Worm (Caenorhabditis elegans) whole organism, young adult: ENCODE results near the gene egl-15.

ENCODE experiments used
- B0019.2 ChIP-seq: fragments of 200-800 bp; sonication (Bioruptor generic); conservative IDR thresholded peaks from 2 replicates; pipeline ENCODE4 v1.3.6; 2022; ENCODE audit warnings: missing genetic modification reagents, missing genetic modification characterization, missing compliant biosample characterization
- B0336.3 ChIP-seq: fragments of 200-800 bp; sonication (Bioruptor generic); IDR thresholded peaks from 2 replicates; pipeline ENCODE4 v1.3.6; 2022; ENCODE audit warnings: missing genetic modification characterization, missing compliant biosample characterization
- F33H1.4 ChIP-seq: fragments of 200-800 bp; sonication (Bioruptor generic); IDR thresholded peaks from 2 replicates; pipeline ENCODE4 v1.3.6; 2022; ENCODE audit warnings: missing genetic modification reagents, missing genetic modification characterization, missing compliant biosample characterization
- K12H6.12 ChIP-seq: fragments of 200-800 bp; sonication (Bioruptor generic); optimal IDR thresholded peaks from 2 replicates; lab custom pipeline; 2018; ENCODE audit warnings: mild to moderate bottlenecking, missing genetic modification characterization, missing compliant biosample characterization
- T07F8.4 ChIP-seq: sonication (generic microtip); optimal IDR thresholded peaks from 2 replicates; lab custom pipeline; 2016; ENCODE audit warnings: mild to moderate bottlenecking, missing genetic modification characterization, moderate library complexity, missing compliant biosample characterization
- Y53G8AR.9 ChIP-seq: fragments of 200-800 bp; sonication (Bioruptor generic); conservative IDR thresholded peaks from 2 replicates; pipeline ENCODE4 v1.3.6; 2022; ENCODE audit warnings: missing genetic modification reagents, missing genetic modification characterization, missing compliant biosample characterization
- Y56A3A.18 ChIP-seq: fragments of 200-800 bp; sonication (Bioruptor generic); IDR thresholded peaks from 2 replicates; pipeline ENCODE4 v1.3.6; 2022; ENCODE audit warnings: missing genetic modification reagents, missing genetic modification characterization, missing compliant biosample characterization
- Y79H2A.3 ChIP-seq: fragments of 200-800 bp; sonication (Bioruptor generic); conservative IDR thresholded peaks from 2 replicates; pipeline ENCODE4 v1.3.6; 2022; ENCODE audit warnings: missing genetic modification reagents, missing genetic modification characterization, missing compliant biosample characterization
- ama-1 ChIP-seq, 3 experiments: fragments of 150-350 bp in 1 of 3; sonication (generic microtip) in 2 of 3; optimal IDR thresholded peaks; 2 replicates each; lab custom pipeline; 2014 to 2018; ENCODE audit warnings: missing biosample characterization in 2 of 3, missing genetic modification characterization in 2 of 3, missing genetic modification reagents in 2 of 3
- cebp-2 ChIP-seq: fragments of 200-800 bp; sonication (Bioruptor generic); IDR thresholded peaks from 2 replicates; pipeline ENCODE4 v1.3.6; 2022; ENCODE audit warnings: missing genetic modification characterization, missing compliant biosample characterization
- ceh-100 ChIP-seq: fragments of 200-800 bp; sonication (Bioruptor generic); IDR thresholded peaks from 2 replicates; pipeline ENCODE4 v1.3.6; 2022; ENCODE audit warnings: missing genetic modification reagents, missing genetic modification characterization, missing compliant biosample characterization
- ceh-58 ChIP-seq: fragments of 200-800 bp; sonication (Bioruptor generic); IDR thresholded peaks from 2 replicates; pipeline ENCODE4 v1.3.6; 2022; ENCODE audit warnings: missing genetic modification characterization, missing compliant biosample characterization
- chd-7 ChIP-seq: sonication (generic microtip); optimal IDR thresholded peaks from 2 replicates; lab custom pipeline; 2016; ENCODE audit warnings: mild to moderate bottlenecking, missing genetic modification characterization, moderate library complexity, missing compliant biosample characterization
- ets-4 ChIP-seq: fragments of 200-800 bp; sonication (Bioruptor generic); optimal IDR thresholded peaks from 2 replicates; lab custom pipeline; 2018; ENCODE audit warnings: mild to moderate bottlenecking, missing genetic modification characterization, missing compliant biosample characterization
- fkh-3 ChIP-seq: sonication (generic microtip); optimal IDR thresholded peaks from 2 replicates; lab custom pipeline; 2016; ENCODE audit warnings: mild to moderate bottlenecking, missing genetic modification characterization, missing compliant biosample characterization
- gei-17 ChIP-seq: fragments of 200-800 bp; sonication (Bioruptor generic); optimal IDR thresholded peaks from 2 replicates; lab custom pipeline; 2018; ENCODE audit warnings: mild to moderate bottlenecking, missing genetic modification characterization, missing compliant biosample characterization
- hlh-12 ChIP-seq: sonication (generic microtip); optimal IDR thresholded peaks from 2 replicates; lab custom pipeline; 2016; ENCODE audit warnings: missing genetic modification characterization, missing compliant biosample characterization
- lag-1 ChIP-seq: fragments of 200-800 bp; sonication (Bioruptor generic); IDR thresholded peaks from 2 replicates; pipeline ENCODE4 v1.3.6; 2022; ENCODE audit warnings: missing genetic modification reagents, missing genetic modification characterization, missing compliant biosample characterization
- let-526 ChIP-seq: fragments of 200-800 bp; sonication (Bioruptor generic); IDR thresholded peaks from 2 replicates; pipeline ENCODE4 v1.3.6; 2022; ENCODE audit warnings: missing genetic modification reagents, missing genetic modification characterization, missing compliant biosample characterization
- lin-35 ChIP-seq, 3 experiments: fragments of 150-350 bp in 2 of 3; sonication (generic microtip) in 1 of 3; optimal IDR thresholded peaks; 2 replicates each; lab custom pipeline; 2014 to 2018; ENCODE audit warnings: missing biosample characterization in 3 of 3, missing genetic modification characterization in 3 of 3, missing genetic modification reagents in 3 of 3
- madf-6 ChIP-seq: fragments of 200-800 bp; sonication (Bioruptor generic); IDR thresholded peaks from 2 replicates; pipeline ENCODE4 v1.3.6; 2022; ENCODE audit warnings: missing genetic modification reagents, missing genetic modification characterization, missing compliant biosample characterization
- mcd-1 ChIP-seq: fragments of 200-800 bp; sonication (Bioruptor generic); IDR thresholded peaks from 2 replicates; pipeline ENCODE4 v1.3.6; 2022; ENCODE audit warnings: missing genetic modification reagents, missing genetic modification characterization, missing compliant biosample characterization
- mes-4 ChIP-seq: sonication (generic microtip); optimal IDR thresholded peaks from 2 replicates; lab custom pipeline; 2016; ENCODE audit warnings: missing genotype, missing genetic modification characterization, missing compliant biosample characterization
- mxl-1 ChIP-seq: sonication (generic microtip); optimal IDR thresholded peaks from 2 replicates; lab custom pipeline; 2016; ENCODE audit warnings: missing genetic modification characterization, missing compliant biosample characterization
- nhr-27 ChIP-seq: fragments of 200-800 bp; sonication (Bioruptor generic); optimal IDR thresholded peaks from 2 replicates; lab custom pipeline; 2018; ENCODE audit warnings: mild to moderate bottlenecking, missing genetic modification characterization, moderate library complexity, missing compliant biosample characterization
- nhr-80 ChIP-seq: sonication (generic microtip); optimal IDR thresholded peaks from 2 replicates; lab custom pipeline; 2016; ENCODE audit warnings: missing genetic modification characterization, missing compliant biosample characterization
- nhr-90 ChIP-seq: sonication (generic microtip); optimal IDR thresholded peaks from 2 replicates; lab custom pipeline; 2016; ENCODE audit warnings: missing genotype, mild to moderate bottlenecking, missing genetic modification characterization, missing compliant biosample characterization
- pha-4 ChIP-seq: fragments of 150-350 bp; sonication (generic microtip); optimal IDR thresholded peaks from 2 replicates; lab custom pipeline; 2014; ENCODE audit warnings: missing biosample characterization, missing genetic modification reagents, missing genetic modification characterization
- snpc-1.1 ChIP-seq: sonication (generic microtip); optimal IDR thresholded peaks from 2 replicates; lab custom pipeline; 2017; ENCODE audit warnings: missing genetic modification characterization, mild to moderate bottlenecking, missing compliant biosample characterization, antibody characterized with exemption, moderate library complexity, missing genotype, missing genetic modification reagents; ENCODE audit not compliant: insufficient read depth
- snpc-1.3 ChIP-seq: sonication (generic microtip); optimal IDR thresholded peaks from 2 replicates; lab custom pipeline; 2017; ENCODE audit warnings: missing genetic modification characterization, mild to moderate bottlenecking, missing compliant biosample characterization, antibody characterized with exemption, moderate library complexity, missing genotype, missing genetic modification reagents; ENCODE audit not compliant: insufficient read depth
- tbx-9 ChIP-seq: sonication (generic microtip); optimal IDR thresholded peaks from 2 replicates; lab custom pipeline; 2016; ENCODE audit warnings: borderline replicate concordance, missing genetic modification characterization, inconsistent platforms, missing compliant biosample characterization
- unc-62 ChIP-seq: fragments of 150-350 bp; optimal IDR thresholded peaks from 2 replicates; lab custom pipeline; 2014; ENCODE audit warnings: missing biosample characterization, missing genetic modification reagents, missing genetic modification characterization
- zim-3 ChIP-seq: sonication (generic microtip); optimal IDR thresholded peaks from 2 replicates; lab custom pipeline; 2017; ENCODE audit warnings: mild to moderate bottlenecking, missing genetic modification characterization, moderate library complexity, missing compliant biosample characterization
- ztf-18 ChIP-seq: sonication (generic microtip); optimal IDR thresholded peaks from 2 replicates; lab custom pipeline; 2016; ENCODE audit warnings: missing genotype, mild to moderate bottlenecking, missing genetic modification characterization, missing compliant biosample characterization
- ztf-3 ChIP-seq: fragments of 200-800 bp; sonication (Bioruptor generic); optimal IDR thresholded peaks from 2 replicates; lab custom pipeline; 2018; ENCODE audit warnings: mild to moderate bottlenecking, missing genetic modification characterization, missing compliant biosample characterization

Gene egl-15

DNA sequence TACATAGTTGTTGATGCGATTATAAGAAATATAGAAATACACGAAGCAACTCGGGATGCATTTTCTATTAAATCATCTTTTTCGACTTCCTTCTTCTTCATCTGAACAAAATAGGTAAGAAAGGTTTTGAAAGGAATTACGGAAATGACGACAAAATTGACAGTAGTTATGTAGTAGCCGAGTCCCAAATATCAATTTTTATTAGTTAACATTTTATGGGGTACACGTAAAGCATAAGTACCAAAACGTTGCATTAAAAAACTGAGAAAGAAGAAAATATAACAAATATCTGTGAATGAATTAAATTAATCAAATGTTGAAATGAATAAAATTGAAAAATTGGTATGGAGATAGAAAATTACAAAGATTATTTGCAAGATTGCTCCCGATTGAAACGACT is 14.4 kb upstream of the egl-15 start, which contains the start of gene col-177:
TSS of gene col-177 (minus strand) at position 101 of the 400 bp plus-strand sequence.
- TF ChIP-seq hlh-12 (tag; lab: Kevin White, UChicago) (no peak), chd-7 (no peak), nhr-90 (tag; lab: Kevin White, UChicago) (no peak)

DNA sequence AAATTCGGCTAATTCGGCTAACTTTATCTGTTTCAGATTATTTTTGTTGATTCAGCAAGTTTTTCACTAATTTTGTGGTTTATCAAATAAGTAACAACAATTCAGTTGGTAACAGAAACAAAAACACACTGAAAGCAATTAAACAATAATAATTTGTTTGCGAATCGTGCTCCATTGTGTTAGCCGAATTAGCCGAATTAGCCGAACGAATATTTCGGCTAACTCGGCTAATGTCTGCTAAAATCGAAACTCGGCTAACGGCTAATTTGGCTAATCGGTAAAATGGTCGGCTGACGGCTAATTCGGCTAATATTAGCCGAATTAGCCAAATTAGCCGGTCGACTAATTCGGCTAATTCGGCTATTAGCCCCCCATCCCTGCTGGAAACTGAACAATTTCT is 12.5 kb upstream of the egl-15 start:
- no peak for TF ChIP-seq K12H6.12 (tag; lab: Kevin White, UChicago)
- TF ChIP-seq Y53G8AR.9 (GFP tag; lab: Robert Waterston, UW), result no peak
- no peak for TF ChIP-seq snpc-1.1 (tag; lab: Kevin White, UChicago)
- no peak for TF ChIP-seq let-526 (GFP tag; lab: Robert Waterston, UW)
- TF ChIP-seq mes-4 (tag; lab: Kevin White, UChicago), result no peak
- TF ChIP-seq cebp-2, result no peak
- no peak for TF ChIP-seq Y79H2A.3 (GFP tag; lab: Robert Waterston, UW)
- no peak for TF ChIP-seq Y56A3A.18 (GFP tag; lab: Robert Waterston, UW)
- TF ChIP-seq T07F8.4 (tag; lab: Kevin White, UChicago), result no peak
- TF ChIP-seq pha-4, result no peak
- TF ChIP-seq tbx-9, result no peak
- TF ChIP-seq nhr-27 (tag; lab: Kevin White, UChicago), result no peak
- TF ChIP-seq B0336.3 (GFP tag; lab: Robert Waterston, UW), result no peak
- TF ChIP-seq, all 124 proteins: peak for 0

DNA sequence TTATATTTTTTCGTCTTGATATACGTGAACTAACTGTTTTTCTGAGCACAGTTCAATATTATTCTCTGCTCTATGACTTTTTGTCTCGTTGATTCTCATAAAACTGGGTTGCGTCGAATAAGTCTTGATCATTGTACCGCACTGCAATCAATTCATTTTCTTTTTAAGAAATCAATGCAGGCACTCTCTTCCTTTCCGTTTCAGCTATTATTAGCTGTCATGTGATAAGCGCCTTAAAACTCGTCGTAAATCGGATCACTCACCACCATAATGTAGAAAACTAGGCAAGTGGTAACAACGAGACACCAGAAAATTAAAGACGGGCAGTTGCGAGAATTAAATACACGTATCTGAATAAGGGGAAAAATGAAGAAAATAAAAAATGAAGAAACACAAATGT is 8.8 kb upstream of the egl-15 start:
- TF ChIP-seq nhr-80 (tag; lab: Kevin White, UChicago) (peak; percentile 42), Y56A3A.18 (GFP tag; lab: Robert Waterston, UW) (no peak)

DNA sequence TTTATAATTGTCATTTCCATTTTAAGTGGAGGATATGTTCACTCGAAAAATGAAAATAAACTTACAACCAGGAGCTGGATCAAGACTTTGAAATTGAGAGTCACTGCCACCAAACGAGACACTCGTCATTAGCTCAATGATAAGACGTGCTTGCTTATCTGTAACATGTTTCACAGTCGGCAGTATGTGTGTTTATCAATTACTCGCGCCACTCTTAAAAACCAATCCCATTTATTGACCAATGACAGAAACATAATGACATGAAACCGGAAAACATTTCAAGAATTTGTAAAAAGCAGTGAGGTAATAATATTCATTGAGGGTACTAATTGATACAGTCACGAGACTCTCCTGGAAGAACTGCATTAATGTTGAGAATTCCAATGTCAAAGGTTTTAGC is 8.1 kb upstream of the egl-15 start, which contains the start of gene del-5:
TSS of gene del-5 (minus strand) at position 130 of the 400 bp plus-strand sequence.
- TF ChIP-seq mxl-1 (tag; lab: Kevin White, UChicago) (no peak), pha-4 (no peak), nhr-80 (tag; lab: Kevin White, UChicago) (peak; percentile 58), zim-3 (no peak), let-526 (GFP tag; lab: Robert Waterston, UW) (no peak), mcd-1 (GFP tag; lab: Robert Waterston, UW) (no peak), ets-4 (GFP tag; lab: Kevin White, UChicago) (peak; percentile 73), unc-62 (GFP tag; lab: Kevin White, UChicago) (peak; percentile 14)
- TF ChIP-seq, all 124 proteins: peak for 3

DNA sequence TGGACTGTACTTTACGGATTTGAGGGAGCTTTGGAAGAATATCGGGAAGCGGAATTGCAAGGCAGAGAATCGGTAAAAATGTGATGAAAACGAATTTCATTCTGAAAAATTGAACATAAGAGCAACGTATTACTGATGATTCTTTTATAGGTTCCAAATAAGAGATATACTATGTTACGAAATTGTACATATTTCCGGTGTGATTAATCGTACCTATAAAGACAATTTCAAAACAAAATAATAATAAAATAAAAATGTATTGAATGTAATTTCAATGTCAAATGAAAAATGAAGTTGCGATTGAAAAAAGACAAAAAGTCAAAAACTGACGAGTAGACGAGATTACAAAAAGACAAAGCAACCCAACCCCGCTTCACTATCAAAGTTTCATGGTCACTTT is 7.2 kb upstream of the egl-15 start, which contains the start of gene ttr-31:
TSS of gene ttr-31 (minus strand) at position 101 of the 400 bp plus-strand sequence.
- TF ChIP-seq snpc-1.3 (tag; lab: Kevin White, UChicago) (no peak), zim-3 (no peak)
- TF ChIP-seq, all 124 proteins: peak for 0

DNA sequence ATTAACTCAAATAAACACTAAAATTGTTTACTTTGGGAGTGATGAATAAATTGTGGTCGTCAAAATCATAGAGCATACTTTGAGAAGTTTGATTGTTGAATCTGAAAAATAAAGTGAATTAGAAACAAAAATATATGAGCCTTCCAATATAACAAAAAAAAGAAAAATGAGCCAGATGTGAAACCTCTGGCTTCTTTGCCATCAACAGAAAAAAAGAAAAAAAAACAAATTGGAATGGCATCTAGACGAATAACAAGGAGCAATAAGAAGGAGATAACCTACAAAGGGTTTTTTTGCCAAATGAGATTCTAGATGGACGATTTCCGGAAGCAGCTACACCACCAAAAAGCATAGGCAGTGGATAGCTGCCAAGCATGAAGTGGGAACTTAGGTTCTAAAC is 5.6 kb upstream of the egl-15 start, which contains the start of gene F58A3.4:
TSS of gene F58A3.4 (minus strand) at position 101 of the 400 bp plus-strand sequence.
- TF ChIP-seq F33H1.4 (GFP tag; lab: Robert Waterston, UW) (no peak), lin-35 (GFP tag; optimal IDR thresholded peaks at IDR 0.05; lab: Kevin White, UChicago) (no peak), ztf-3 (GFP tag; lab: Kevin White, UChicago) (no peak), ztf-18 (tag; lab: Kevin White, UChicago) (no peak), B0019.2 (GFP tag; lab: Robert Waterston, UW) (no peak), fkh-3 (tag; lab: Kevin White, UChicago) (no peak), lag-1 (GFP tag; lab: Robert Waterston, UW) (no peak), ceh-100 (GFP tag; lab: Robert Waterston, UW) (no peak), snpc-1.1 (tag; lab: Kevin White, UChicago) (no peak), gei-17 (GFP tag; lab: Kevin White, UChicago) (no peak), ama-1 (optimal IDR thresholded peaks at IDR 0.05; lab: Kevin White, UChicago) (no peak), ama-1 (GFP tag; optimal IDR thresholded peaks at IDR 0.05; lab: Kevin White, UChicago) (no peak), madf-6 (GFP tag; lab: Robert Waterston, UW) (no peak), ceh-58 (GFP tag; lab: Robert Waterston, UW) (no peak)
